Worm (Caenorhabditis elegans) whole organism, L1 larva: ENCODE data around the gene clec-8.

ENCODE experiments used
- aly-2 ChIP-seq: fragments of 150-350 bp; optimal IDR thresholded peaks from 2 replicates; lab custom pipeline; 2014; ENCODE audit warnings: missing biosample characterization, missing genetic modification characterization
- ceh-88 ChIP-seq: fragments of 200-800 bp; sonication (Bioruptor generic); IDR thresholded peaks from 2 replicates; pipeline ENCODE4 v1.3.6; 2022; ENCODE audit warnings: missing genetic modification characterization, missing compliant biosample characterization
- egl-27 ChIP-seq, 2 experiments: fragments of 150-350 bp in 1 of 2; sonication (generic microtip); optimal IDR thresholded peaks; 3 replicates each; lab custom pipeline; 2017 to 2018; ENCODE audit warnings: missing biosample characterization in 2 of 2, missing genetic modification characterization in 2 of 2, missing genetic modification reagents in 2 of 2
- pqm-1 ChIP-seq: sonication (generic microtip); optimal IDR thresholded peaks from 3 replicates; lab custom pipeline; 2017; ENCODE audit warnings: missing biosample characterization, missing genetic modification characterization

- TF ChIP-seq pqm-1 (tag; lab: Kevin White, UChicago) (no peak), aly-2 (tag; lab: Kevin White, UChicago) (no peak), egl-27 (tag; optimal IDR thresholded peaks at IDR 0.05; lab: Kevin White, UChicago) (no peak), ceh-88 (no peak)
These were observed 44.2 kb upstream of the clec-8 start, which contains the start of gene nspe-8 for ce11 chrII:12621908-12622566.
